Fruit fly (Drosophila melanogaster): ENCODE results near the gene pb.

The pb gene

dm6 chr3R:6659941-6660340, 81.9 kb downstream of the pb start, which contains the start of gene agt (continued):
- TF ChIP-seq pita (GFP tag; optimal IDR thresholded peaks at IDR 0.05) (peak; percentile 79), vvl (GFP tag; IDR thresholded peaks at IDR 0.05) (0 out of 2 replicates have a peak, but pooled peaks have one; percentile 25), Opbp (GFP tag; IDR thresholded peaks at IDR 0.05; ENCODE audit: partially characterized antibody) (0 out of 3 replicates have a peak, but pooled peaks have one; percentile 25), CG11247 (GFP tag; IDR thresholded peaks at IDR 0.05) (no peak), CG1233 (GFP tag; optimal IDR thresholded peaks at IDR 0.05) (no peak), CG17328 (GFP tag; IDR thresholded peaks at IDR 0.05) (no peak), crp (GFP tag; optimal IDR thresholded peaks at IDR 0.05) (peak; percentile 46 to 93), CG12659 (GFP tag; optimal IDR thresholded peaks at IDR 0.05) (peak; percentile 49), Dll (GFP tag; IDR thresholded peaks at IDR 0.05; ENCODE audit: partially characterized antibody) (peak; percentile 45; the same call in 2 of the 4 replicates), CG14860 (GFP tag; IDR thresholded peaks at IDR 0.05; ENCODE audit: partially characterized antibody) (no peak), Oli (tag; optimal IDR thresholded peaks at IDR 0.05) (no peak), her (GFP tag; optimal IDR thresholded peaks at IDR 0.05) (peak; percentile 61), chif (GFP tag; optimal IDR thresholded peaks at IDR 0.05) (no peak), CG3995 (GFP tag; optimal IDR thresholded peaks at IDR 0.05) (peak; percentile 80), CG2199 (GFP tag; IDR thresholded peaks at IDR 0.05) (0 out of 3 replicates have a peak, but pooled peaks have one; percentile 60), CG1603 (tag; optimal IDR thresholded peaks at IDR 0.05) (peak; percentile 76), Rfx (GFP tag; IDR thresholded peaks at IDR 0.05) (0 out of 2 replicates have a peak, but pooled peaks have one; percentile 8), CG10321 (GFP tag; IDR thresholded peaks at IDR 0.05) (no peak), Ada2b (GFP tag; IDR thresholded peaks at IDR 0.05) (no peak), MBD-R2 (GFP tag; IDR thresholded peaks at IDR 0.05) (peak; percentile 96), CG33213 (GFP tag; optimal IDR thresholded peaks at IDR 0.05) (peak; percentile 26), CG11504 (tag; optimal IDR thresholded peaks at IDR 0.05) (peak; percentile 39), CG8290 (GFP tag; optimal IDR thresholded peaks at IDR 0.05) (peak; percentile 85), CG8290 (tag; optimal IDR thresholded peaks at IDR 0.05) (peak in 1 of 2 experiments; percentile 67), Dad (GFP tag; optimal IDR thresholded peaks at IDR 0.05) (no peak), Lhr (GFP tag; optimal IDR thresholded peaks at IDR 0.05) (peak; percentile 82), Jarid2 (GFP tag; optimal IDR thresholded peaks at IDR 0.05) (peak; percentile 33), Dip2 (GFP tag; IDR thresholded peaks at IDR 0.05) (no peak), CG11456 (GFP tag; IDR thresholded peaks at IDR 0.05) (no peak), CG31441 (GFP tag; IDR thresholded peaks at IDR 0.05) (0 out of 2 replicates have a peak, but pooled peaks have one; percentile 17), crc (GFP tag; optimal IDR thresholded peaks at IDR 0.05) (no peak), z (GFP tag; IDR thresholded peaks at IDR 0.05) (no peak), unc-4 (GFP tag; IDR thresholded peaks at IDR 0.05; ENCODE audit: partially characterized antibody) (0 out of 2 replicates have a peak, but pooled peaks have one; percentile 15), Trl (optimal IDR thresholded peaks at IDR 0.05) (no peak), Trl (GFP tag; optimal IDR thresholded peaks at IDR 0.05) (no peak), NC2β (GFP tag; optimal IDR thresholded peaks at IDR 0.05) (peak; percentile 3), CG2116 (GFP tag; optimal IDR thresholded peaks at IDR 0.05) (peak; percentile 54), CG4617 (GFP tag; optimal IDR thresholded peaks at IDR 0.05; ENCODE audit: borderline replicate concordance) (peak; percentile 15), CG18011 (GFP tag; optimal IDR thresholded peaks at IDR 0.05) (peak; percentile 26), Sry-δ (GFP tag; optimal IDR thresholded peaks at IDR 0.05) (peak; percentile 34), ERR (GFP tag; optimal IDR thresholded peaks at IDR 0.05) (no peak), Scr (GFP tag; IDR thresholded peaks at IDR 0.05; ENCODE audit: partially characterized antibody) (peak; percentile 21; the same call in 1 of the 2 replicates), zen (tag; optimal IDR thresholded peaks at IDR 0.05) (peak; percentile 76), CG34224 (GFP tag; IDR thresholded peaks at IDR 0.05; ENCODE audit: partially characterized antibody) (no peak), gfzf (GFP tag; optimal IDR thresholded peaks at IDR 0.05) (peak; percentile 90), Camta (GFP tag; optimal IDR thresholded peaks at IDR 0.05) (no peak)

All from whole organism, embryonic.